Fruit fly (Drosophila melanogaster) whole organism: ENCODE measurements around the gene pum.

Experiments used
- pan ChIP-seq: fragments of >200 bp; optimal IDR thresholded peaks from 2 replicates; lab custom pipeline; 2017
- usp ChIP-seq: fragments of >200 bp; optimal IDR thresholded peaks from 2 replicates; lab custom pipeline; 2017; ENCODE audit warnings: missing biosample characterization, missing genetic modification characterization, mixed read lengths

dm6 chr3R:9158915-9159314 is 78.6 kb downstream of the pum start:
- TF ChIP-seq pan (lab: Kevin White, UChicago) (no peak), usp (GFP tag; lab: Kevin White, UChicago) (no peak)
